Fruit fly (Drosophila melanogaster) whole organism, embryonic: Measurements from ENCODE around the gene loaf.

ENCODE experiments used
- Aef1 ChIP-seq: fragments of 200-800 bp; sonication (Bioruptor generic); IDR thresholded peaks from 3 replicates; pipeline ENCODE4 v1.3.6; 2022; ENCODE audit warnings: missing biosample characterization, missing genetic modification characterization
- CG10147 ChIP-seq: fragments of 200-800 bp; sonication (Bioruptor generic); optimal IDR thresholded peaks from 2 replicates; lab custom pipeline; 2019; ENCODE audit warnings: missing biosample characterization, mild to moderate bottlenecking, missing genetic modification characterization, moderate library complexity
- CG10274 ChIP-seq: fragments of 200-800 bp; sonication (Bioruptor generic); optimal IDR thresholded peaks from 3 replicates; lab custom pipeline; 2017; ENCODE audit warnings: missing biosample characterization, mild to moderate bottlenecking, missing genetic modification characterization
- CG11696 ChIP-seq: fragments of 200-800 bp; sonication (Bioruptor generic); IDR thresholded peaks from 2 replicates; pipeline ENCODE4 v1.3.6; 2022; ENCODE audit warnings: missing biosample characterization, missing genetic modification characterization
- CG12236 ChIP-seq: fragments of 200-800 bp; sonication (Bioruptor generic); optimal IDR thresholded peaks from 2 replicates; lab custom pipeline; 2016; ENCODE audit warnings: missing biosample characterization, missing genetic modification characterization
- CG12744 ChIP-seq: fragments of 200-800 bp; sonication (Bioruptor generic); optimal IDR thresholded peaks from 2 replicates; lab custom pipeline; 2016; ENCODE audit warnings: missing biosample characterization, missing genetic modification characterization
- CG12769 ChIP-seq: fragments of 200-800 bp; sonication (Bioruptor generic); optimal IDR thresholded peaks from 2 replicates; lab custom pipeline; 2019; ENCODE audit warnings: missing biosample characterization, mild to moderate bottlenecking, missing genetic modification characterization, moderate library complexity
- CG15479 ChIP-seq: fragments of 200-800 bp; sonication (Bioruptor generic); optimal IDR thresholded peaks from 3 replicates; lab custom pipeline; 2019; ENCODE audit warnings: missing biosample characterization, mild to moderate bottlenecking, missing genetic modification characterization, moderate library complexity
- CG30403 ChIP-seq: fragments of 200-800 bp; sonication (Bioruptor generic); optimal IDR thresholded peaks from 3 replicates; lab custom pipeline; 2016; ENCODE audit warnings: missing biosample characterization, missing genetic modification characterization
- CG31224 ChIP-seq: fragments of 200-800 bp; sonication (Bioruptor generic); IDR thresholded peaks from 2 replicates; pipeline ENCODE4 v1.3.6; 2022; ENCODE audit warnings: missing biosample characterization, missing genetic modification characterization
- CG3407 ChIP-seq: fragments of 200-800 bp; sonication (Bioruptor generic); optimal IDR thresholded peaks from 2 replicates; lab custom pipeline; 2018; ENCODE audit warnings: missing biosample characterization, mild to moderate bottlenecking, missing genetic modification characterization
- CG4707 ChIP-seq: fragments of 200-800 bp; sonication (Bioruptor generic); optimal IDR thresholded peaks from 2 replicates; lab custom pipeline; 2018; ENCODE audit warnings: missing biosample characterization, mild to moderate bottlenecking, missing genetic modification characterization, moderate library complexity
- CG4730 ChIP-seq: fragments of 200-800 bp; sonication (Bioruptor generic); IDR thresholded peaks from 2 replicates; pipeline ENCODE4 v1.3.6; 2022; ENCODE audit warnings: missing biosample characterization, missing genetic modification characterization
- CG5180 ChIP-seq: fragments of 200-800 bp; sonication (Bioruptor generic); optimal IDR thresholded peaks from 3 replicates; lab custom pipeline; 2017; ENCODE audit warnings: missing biosample characterization, missing genetic modification characterization, mild to moderate bottlenecking, moderate library complexity, missing genetic modification reagents
- CG6272 ChIP-seq: fragments of 200-800 bp; sonication (Bioruptor generic); IDR thresholded peaks from 2 replicates; pipeline ENCODE4 v1.3.6; 2022; ENCODE audit warnings: missing biosample characterization, missing genetic modification characterization
- CG6791 ChIP-seq: fragments of 200-800 bp; sonication (Bioruptor generic); IDR thresholded peaks from 3 replicates; pipeline ENCODE4 v1.3.6; 2022; ENCODE audit warnings: missing biosample characterization, missing genetic modification characterization; ENCODE audit not compliant: partially characterized antibody
- CG7786 ChIP-seq: fragments of 200-800 bp; sonication (Bioruptor generic); optimal IDR thresholded peaks from 2 replicates; lab custom pipeline; 2016; ENCODE audit warnings: missing biosample characterization, missing genetic modification characterization
- CG8359 ChIP-seq: fragments of 200-800 bp; sonication (Bioruptor generic); optimal IDR thresholded peaks from 2 replicates; lab custom pipeline; 2017; ENCODE audit warnings: missing biosample characterization, mild to moderate bottlenecking, missing genetic modification characterization, borderline replicate concordance
- CG8765 ChIP-seq: fragments of 200-800 bp; sonication (Bioruptor generic); IDR thresholded peaks from 2 replicates; pipeline ENCODE4 v1.3.6; 2022; ENCODE audit warnings: missing biosample characterization, missing genetic modification characterization
- CG9609 ChIP-seq: fragments of 200-800 bp; sonication (Bioruptor generic); optimal IDR thresholded peaks from 3 replicates; lab custom pipeline; 2016; ENCODE audit warnings: missing biosample characterization, missing genetic modification characterization
- Doc2 ChIP-seq: fragments of 200-800 bp; sonication (Bioruptor generic); IDR thresholded peaks from 2 replicates; pipeline ENCODE4 v1.3.6; 2022; ENCODE audit warnings: missing biosample characterization, missing genetic modification characterization
- Dref ChIP-seq: fragments of 200-800 bp; sonication (Bioruptor generic); IDR thresholded peaks from 2 replicates; pipeline ENCODE4 v1.3.6; 2022; ENCODE audit warnings: missing biosample characterization, missing genetic modification characterization
- Drgx ChIP-seq: fragments of 200-800 bp; sonication (Bioruptor generic); IDR thresholded peaks from 2 replicates; pipeline ENCODE4 v1.3.6; 2022; ENCODE audit warnings: missing biosample characterization, missing genetic modification characterization
- Fer1 ChIP-seq: fragments of 200-800 bp; sonication (Bioruptor generic); optimal IDR thresholded peaks from 2 replicates; lab custom pipeline; 2017; ENCODE audit warnings: missing biosample characterization, mild to moderate bottlenecking, missing genetic modification characterization
- Fer2 ChIP-seq: fragments of 200-800 bp; sonication (Bioruptor generic); optimal IDR thresholded peaks from 2 replicates; lab custom pipeline; 2018; ENCODE audit warnings: missing biosample characterization, mild to moderate bottlenecking, missing genetic modification characterization, moderate library complexity
- Fer3 ChIP-seq: fragments of 200-800 bp; sonication (Bioruptor generic); optimal IDR thresholded peaks from 2 replicates; lab custom pipeline; 2018; ENCODE audit warnings: missing biosample characterization, mild to moderate bottlenecking, missing genetic modification characterization, moderate library complexity
- HLH3B ChIP-seq: fragments of 200-800 bp; sonication (Bioruptor generic); IDR thresholded peaks from 2 replicates; pipeline ENCODE4 v1.3.6; 2022; ENCODE audit warnings: missing biosample characterization, missing genetic modification characterization
- Hr51 ChIP-seq, 2 experiments: fragments of 200-800 bp; sonication (Bioruptor generic); optimal IDR thresholded peaks; 2 replicates in 1 of 2; 3 replicates in 1 of 2; lab custom pipeline; 2016 to 2018; ENCODE audit warnings: missing biosample characterization in 2 of 2, missing genetic modification characterization in 2 of 2, mild to moderate bottlenecking in 1 of 2, moderate library complexity in 1 of 2
- Nf-YA ChIP-seq: fragments of 200-800 bp; sonication (Bioruptor generic); IDR thresholded peaks from 2 replicates; pipeline ENCODE4 v1.3.6; 2022; ENCODE audit warnings: missing biosample characterization, missing genetic modification characterization
- Optix ChIP-seq: fragments of 200-800 bp; sonication (Bioruptor generic); IDR thresholded peaks from 3 replicates; pipeline ENCODE4 v1.3.6; 2022; ENCODE audit warnings: missing biosample characterization, missing genetic modification characterization
- Ravus ChIP-seq: fragments of 200-800 bp; sonication (Bioruptor generic); IDR thresholded peaks from 2 replicates; pipeline ENCODE4 v1.3.6; 2022; ENCODE audit warnings: missing biosample characterization, missing genetic modification characterization
- Ssrp ChIP-seq: fragments of 200-800 bp; sonication (Bioruptor generic); optimal IDR thresholded peaks from 2 replicates; lab custom pipeline; 2018; ENCODE audit warnings: missing biosample characterization, mild to moderate bottlenecking, missing genetic modification characterization, moderate library complexity
- Tbp ChIP-seq: fragments of >200 bp; optimal IDR thresholded peaks from 2 replicates; lab custom pipeline; 2018; ENCODE audit warnings: missing biosample characterization, missing genetic modification characterization
- btn ChIP-seq: fragments of 200-800 bp; sonication (Bioruptor generic); optimal IDR thresholded peaks from 2 replicates; lab custom pipeline; 2016; ENCODE audit warnings: missing biosample characterization, missing genetic modification characterization
- crp ChIP-seq, 2 experiments: fragments of 200-800 bp; sonication (Bioruptor generic); optimal IDR thresholded peaks; 2 replicates in 1 of 2; 3 replicates in 1 of 2; lab custom pipeline; 2017; ENCODE audit warnings: missing biosample characterization in 2 of 2, missing genetic modification characterization in 2 of 2, mild to moderate bottlenecking in 1 of 2, moderate library complexity in 1 of 2
- en ChIP-seq: fragments of 200-800 bp; sonication (Bioruptor generic); optimal IDR thresholded peaks from 2 replicates; lab custom pipeline; 2016; ENCODE audit warnings: missing biosample characterization, missing genetic modification characterization
- eve ChIP-seq, 2 experiments: fragments of >200 bp; optimal IDR thresholded peaks; 2 replicates each; lab custom pipeline; 2017; ENCODE audit warnings: missing biosample characterization in 2 of 2, missing genetic modification characterization in 2 of 2
- fd102C ChIP-seq: fragments of 200-800 bp; sonication (Bioruptor generic); optimal IDR thresholded peaks from 2 replicates; lab custom pipeline; 2018; ENCODE audit warnings: missing biosample characterization, mild to moderate bottlenecking, missing genetic modification characterization, moderate library complexity
- hbn ChIP-seq: fragments of 200-800 bp; sonication (Bioruptor generic); IDR thresholded peaks from 2 replicates; pipeline ENCODE4 v1.3.6; 2022; ENCODE audit warnings: missing biosample characterization, missing genetic modification characterization; ENCODE audit not compliant: partially characterized antibody
- jigr1 ChIP-seq: fragments of 200-800 bp; sonication (Bioruptor generic); IDR thresholded peaks from 3 replicates; pipeline ENCODE4 v1.3.6; 2022; ENCODE audit warnings: missing biosample characterization, missing genetic modification characterization
- klu ChIP-seq: fragments of 200-800 bp; sonication (Bioruptor generic); IDR thresholded peaks from 2 replicates; pipeline ENCODE4 v1.3.6; 2022; ENCODE audit warnings: missing biosample characterization, missing genetic modification characterization
- luna ChIP-seq: fragments of 200-800 bp; sonication (Bioruptor generic); optimal IDR thresholded peaks from 2 replicates; lab custom pipeline; 2016; ENCODE audit warnings: missing biosample characterization, missing genetic modification characterization
- pan ChIP-seq, 4 experiments: fragments of >200 bp in 3 of 4; fragments of 200-800 bp in 1 of 4; sonication (Bioruptor generic) in 1 of 4; optimal IDR thresholded peaks in 3 of 4; IDR thresholded peaks in 1 of 4; 2 replicates each; pipeline versions ENCODE4 v1.3.6 to Lab custom; 2017 to 2022; ENCODE audit warnings: missing biosample characterization in 2 of 4, missing genetic modification characterization in 2 of 4, mixed read lengths in 1 of 4
- pita ChIP-seq: fragments of 200-800 bp; sonication (Bioruptor generic); optimal IDR thresholded peaks from 2 replicates; lab custom pipeline; 2017; ENCODE audit warnings: missing biosample characterization, mild to moderate bottlenecking, missing genetic modification characterization
- pzg ChIP-seq: fragments of 200-800 bp; sonication (Bioruptor generic); optimal IDR thresholded peaks from 3 replicates; lab custom pipeline; 2018; ENCODE audit warnings: missing biosample characterization, mild to moderate bottlenecking, missing genetic modification characterization, moderate library complexity
- slp2 ChIP-seq: fragments of 200-800 bp; sonication (Bioruptor generic); optimal IDR thresholded peaks from 2 replicates; lab custom pipeline; 2016; ENCODE audit warnings: missing biosample characterization, missing genetic modification characterization
- trh ChIP-seq: fragments of 200-800 bp; sonication (Bioruptor generic); optimal IDR thresholded peaks from 2 replicates; lab custom pipeline; 2016; ENCODE audit warnings: missing biosample characterization, missing genetic modification characterization
- tx ChIP-seq: fragments of 200-800 bp; sonication (Bioruptor generic); optimal IDR thresholded peaks from 2 replicates; lab custom pipeline; 2016; ENCODE audit warnings: missing biosample characterization, missing genetic modification characterization
- zfh1 ChIP-seq: fragments of 200-800 bp; sonication (Bioruptor generic); IDR thresholded peaks from 3 replicates; pipeline ENCODE4 v1.3.6; 2022; ENCODE audit warnings: missing biosample characterization, missing genetic modification characterization

loaf gene

DNA sequence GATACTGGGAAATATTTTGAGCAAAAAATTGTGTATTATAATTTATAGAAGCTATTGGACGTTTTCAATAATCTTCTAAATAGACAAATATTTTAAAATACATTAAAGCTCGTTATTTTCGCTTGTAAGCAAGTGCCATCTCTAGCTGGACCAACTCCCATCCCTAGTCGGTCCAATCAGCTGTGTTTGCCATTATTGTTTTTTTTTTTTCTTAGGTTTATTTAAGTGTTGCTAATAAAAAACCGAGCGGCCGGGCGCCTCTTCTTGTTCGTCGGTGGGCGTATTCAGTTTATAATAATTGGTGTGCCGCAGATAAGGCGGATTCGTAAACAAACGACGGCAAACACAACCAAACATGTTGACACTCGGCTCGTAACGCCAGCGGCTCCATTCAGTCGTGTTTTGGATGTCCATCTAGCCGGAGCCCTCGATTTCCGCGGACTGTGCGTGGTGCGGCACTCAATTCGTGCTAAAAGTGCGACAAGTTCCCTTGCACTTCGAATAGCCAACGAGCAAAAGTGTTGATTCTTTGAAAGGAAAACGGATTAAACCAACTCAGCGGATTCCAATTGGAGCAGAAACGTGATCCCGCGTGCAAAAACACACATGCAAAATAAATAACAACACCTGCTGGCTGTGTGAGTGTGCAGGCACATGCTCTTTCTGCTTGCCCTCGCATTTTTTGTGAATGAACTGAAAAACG is 82.0 kb downstream of the loaf start, which contains the start of gene Sugb (continued):
- no peak for TF ChIP-seq CG11696 (GFP tag; lab: Robert Waterston, UW)
- no peak for TF ChIP-seq tx (GFP tag; lab: Kevin White, UChicago)
- TF ChIP-seq eve (GFP tag; optimal IDR thresholded peaks at IDR 0.05; lab: Kevin White, UChicago): no peak
- peak; percentile 41 for TF ChIP-seq CG3407 (GFP tag; lab: Kevin White, UChicago)
- TF ChIP-seq CG30403: peak; percentile 79
- peak; percentile 46; the same call in 1 of the 2 replicates for TF ChIP-seq CG6272
- TF ChIP-seq fd102C (GFP tag; lab: Kevin White, UChicago): no peak
- TF ChIP-seq pan (optimal IDR thresholded peaks at IDR 0.05; lab: Kevin White, UChicago): no peak
- peak in 1 of 2 experiments; percentile 53 for TF ChIP-seq pan (GFP tag; optimal IDR thresholded peaks at IDR 0.05 in 1 of 2, IDR thresholded peaks at IDR 0.05 in 1 of 2)
- TF ChIP-seq CG7786: peak; percentile 65
- TF ChIP-seq CG8765: no peak
- peak; percentile 4 for TF ChIP-seq Ssrp (tag; lab: Kevin White, UChicago)
- no peak for TF ChIP-seq CG8359
- TF ChIP-seq CG31224: no peak
- no peak for TF ChIP-seq CG15479 (GFP tag; lab: Kevin White, UChicago)
- TF ChIP-seq CG9609 (GFP tag; lab: Kevin White, UChicago): peak; percentile 40
- TF ChIP-seq Nf-YA (GFP tag; lab: Robert Waterston, UW): no peak
- TF ChIP-seq pzg (GFP tag; lab: Kevin White, UChicago): peak; percentile 22
- peak; percentile 75; the same call in 2 of the 3 replicates for TF ChIP-seq zfh1
- no peak for TF ChIP-seq CG12744 (GFP tag; lab: Kevin White, UChicago)
- peak; percentile 67 for TF ChIP-seq Fer1
- TF ChIP-seq HLH3B (GFP tag; lab: Robert Waterston, UW): peak; percentile 62
- TF ChIP-seq CG10147: peak; percentile 61
- TF ChIP-seq CG6791: no peak
- no peak for TF ChIP-seq Ravus (GFP tag; lab: Robert Waterston, UW)
- no peak for TF ChIP-seq CG12236 (GFP tag; lab: Kevin White, UChicago)
- TF ChIP-seq CG5180 (GFP tag; lab: Kevin White, UChicago): peak; percentile 86
- TF ChIP-seq trh: no peak
- peak; percentile 7; the same call in 1 of the 2 replicates for TF ChIP-seq CG4730 (GFP tag; lab: Robert Waterston, UW)
- TF ChIP-seq Hr51 (GFP tag; optimal IDR thresholded peaks at IDR 0.05; lab: Kevin White, UChicago): peak; percentile 52 to 57
- peak; percentile 18; the same call in 1 of the 3 replicates for TF ChIP-seq Aef1 (GFP tag; lab: Robert Waterston, UW)
- TF ChIP-seq Fer3 (tag; lab: Kevin White, UChicago): peak; percentile 65
- no peak for TF ChIP-seq slp2 (GFP tag; lab: Kevin White, UChicago)
- peak; percentile 75 for TF ChIP-seq Drgx
- peak; percentile 3 for TF ChIP-seq en (GFP tag; lab: Kevin White, UChicago)
- no peak for TF ChIP-seq klu (GFP tag; lab: Robert Waterston, UW)
- TF ChIP-seq CG12769 (tag; lab: Kevin White, UChicago): peak; percentile 8
- TF ChIP-seq CG10274 (GFP tag; lab: Kevin White, UChicago): no peak
- peak; percentile 42 for TF ChIP-seq Dref (GFP tag; lab: Robert Waterston, UW)
- TF ChIP-seq CG4707 (GFP tag; lab: Kevin White, UChicago): no peak
- no peak for TF ChIP-seq btn (GFP tag; lab: Kevin White, UChicago)
- TF ChIP-seq Optix (GFP tag; lab: Robert Waterston, UW): no peak; the same call in 2 of the 3 replicates
- peak; percentile 46 to 93 for TF ChIP-seq crp (GFP tag; optimal IDR thresholded peaks at IDR 0.05; lab: Kevin White, UChicago)
- no peak for TF ChIP-seq Doc2 (GFP tag; lab: Robert Waterston, UW)
- no peak for TF ChIP-seq Tbp (GFP tag; lab: Kevin White, UChicago)
- no peak for TF ChIP-seq pita (GFP tag; lab: Kevin White, UChicago)
- TF ChIP-seq hbn (GFP tag; lab: Robert Waterston, UW): peak; percentile 56; the same call in 1 of the 2 replicates
- no peak for TF ChIP-seq jigr1 (GFP tag; lab: Robert Waterston, UW)
- no peak for TF ChIP-seq luna
- no peak for TF ChIP-seq Fer2
